Comparison of ENCODE assay signal across 1 worm cellular context in genomic region chrII:1519867-1520266, ce11.
A peak's percentile ranks its signal among the peaks of the same experiment; 100 is the strongest.
TF ChIP-seq lines count a peak whose summit lies in the region.

No protein-coding gene starts in this region.

TF ChIP-seq in whole organism, L4 larva, 104 proteins besides CTCF, POLR2A, EP300 and RAD21 (continued from another document):
- no peak for TF ChIP-seq daf-8 (GFP tag; IDR thresholded peaks at IDR 0.05; lab: Robert Waterston, UW)
- TF ChIP-seq ZK337.2 (GFP tag; IDR thresholded peaks at IDR 0.05; lab: Robert Waterston, UW), result no peak
- TF ChIP-seq ama-1 (optimal IDR thresholded peaks at IDR 0.05; lab: Kevin White, UChicago), result no peak
- TF ChIP-seq F49E8.2 (tag; optimal IDR thresholded peaks at IDR 0.05; lab: Kevin White, UChicago; ENCODE audit: borderline replicate concordance), result peak; percentile 9
- TF ChIP-seq F37D6.2 (tag; optimal IDR thresholded peaks at IDR 0.05; lab: Kevin White, UChicago), result peak; percentile 37
- no peak for TF ChIP-seq nhr-6 (tag; optimal IDR thresholded peaks at IDR 0.05; lab: Kevin White, UChicago)
- no peak for TF ChIP-seq daf-19 (GFP tag; conservative IDR thresholded peaks at IDR 0.05; lab: Robert Waterston, UW)
- no peak for TF ChIP-seq dpl-1 (GFP tag; optimal IDR thresholded peaks at IDR 0.05; lab: Kevin White, UChicago)
- TF ChIP-seq T20F7.1 (GFP tag; optimal IDR thresholded peaks at IDR 0.05; lab: Kevin White, UChicago), result no peak
- TF ChIP-seq dmd-8 (GFP tag; IDR thresholded peaks at IDR 0.05; lab: Robert Waterston, UW), result 0 out of 2 replicates have a peak, but pooled peaks have one; percentile 67
- TF ChIP-seq snpc-4 (tag; optimal IDR thresholded peaks at IDR 0.05; lab: Kevin White, UChicago), result no peak
- TF ChIP-seq mdl-1 (tag; optimal IDR thresholded peaks at IDR 0.05; lab: Kevin White, UChicago), result no peak
- TF ChIP-seq lin-29 (GFP tag; IDR thresholded peaks at IDR 0.05; lab: Robert Waterston, UW), result no peak
- TF ChIP-seq unc-62 (GFP tag; optimal IDR thresholded peaks at IDR 0.05 in 1 of 2; lab: Kevin White, UChicago), result no peak
- no peak for TF ChIP-seq unc-62 (tag; optimal IDR thresholded peaks at IDR 0.05; lab: Kevin White, UChicago)
- no peak for TF ChIP-seq zfp-2 (tag; optimal IDR thresholded peaks at IDR 0.05; lab: Kevin White, UChicago)
- TF ChIP-seq attf-4 (tag; optimal IDR thresholded peaks at IDR 0.05; lab: Kevin White, UChicago), result no peak
- no peak for TF ChIP-seq zip-2 (tag; optimal IDR thresholded peaks at IDR 0.05; lab: Kevin White, UChicago)
- no peak for TF ChIP-seq nhr-42 (GFP tag; IDR thresholded peaks at IDR 0.05; lab: Robert Waterston, UW)
- TF ChIP-seq Y105C5A.15 (GFP tag; IDR thresholded peaks at IDR 0.05; lab: Robert Waterston, UW), result 0 out of 2 replicates have a peak, but pooled peaks have one; percentile 38
- no peak for TF ChIP-seq saeg-2 (GFP tag; IDR thresholded peaks at IDR 0.05; lab: Robert Waterston, UW)
- TF ChIP-seq F44E2.7 (GFP tag; IDR thresholded peaks at IDR 0.05; lab: Robert Waterston, UW), result no peak
- peak; percentile 71; the same call in 1 of the 2 replicates for TF ChIP-seq lin-38 (GFP tag; IDR thresholded peaks at IDR 0.05; lab: Robert Waterston, UW)
- no peak for TF ChIP-seq unc-39 (tag; optimal IDR thresholded peaks at IDR 0.05; lab: Kevin White, UChicago)
- no peak for TF ChIP-seq hlh-11 (tag; optimal IDR thresholded peaks at IDR 0.05; lab: Kevin White, UChicago)
- no peak for TF ChIP-seq nhr-28 (tag; optimal IDR thresholded peaks at IDR 0.05; lab: Kevin White, UChicago)
- TF ChIP-seq egl-27 (tag; optimal IDR thresholded peaks at IDR 0.05; lab: Kevin White, UChicago), result no peak
- TF ChIP-seq pha-4 (GFP tag; IDR thresholded peaks at IDR 0.05; lab: Robert Waterston, UW), result peak; percentile 73
- TF ChIP-seq pha-4 (tag; optimal IDR thresholded peaks at IDR 0.05; lab: Kevin White, UChicago), result no peak
- peak; percentile 26 for TF ChIP-seq F10B5.3 (tag; optimal IDR thresholded peaks at IDR 0.05; lab: Kevin White, UChicago)
- TF ChIP-seq zag-1 (tag; optimal IDR thresholded peaks at IDR 0.05; lab: Kevin White, UChicago), result no peak
- TF ChIP-seq nhr-25 (tag; optimal IDR thresholded peaks at IDR 0.05; lab: Kevin White, UChicago; ENCODE audit: borderline replicate concordance, insufficient read depth), result no peak
- no peak for TF ChIP-seq lin-39 (tag; optimal IDR thresholded peaks at IDR 0.05; lab: Kevin White, UChicago)
- no peak for TF ChIP-seq fkh-10 (GFP tag; optimal IDR thresholded peaks at IDR 0.05; lab: Kevin White, UChicago)
- TF ChIP-seq ceh-32 (tag; optimal IDR thresholded peaks at IDR 0.05; lab: Kevin White, UChicago; ENCODE audit: poor library complexity), result no peak
- no peak for TF ChIP-seq Y5F2A.4 (GFP tag; optimal IDR thresholded peaks at IDR 0.05; lab: Kevin White, UChicago)
- no peak for TF ChIP-seq ceh-28 (tag; optimal IDR thresholded peaks at IDR 0.05; lab: Kevin White, UChicago)
- peak; percentile 60; the same call in 1 of the 2 replicates for TF ChIP-seq Y75B8A.6 (GFP tag; IDR thresholded peaks at IDR 0.05; lab: Robert Waterston, UW)
- TF ChIP-seq spr-1 (tag; optimal IDR thresholded peaks at IDR 0.05; lab: Kevin White, UChicago), result peak; percentile 18
- no peak for TF ChIP-seq lin-15B (tag; optimal IDR thresholded peaks at IDR 0.05; lab: Kevin White, UChicago)
- 0 out of 2 replicates have a peak, but pooled peaks have one; percentile 37 for TF ChIP-seq mxl-2 (GFP tag; conservative IDR thresholded peaks at IDR 0.05; lab: Robert Waterston, UW)
- TF ChIP-seq lsy-2 (tag; optimal IDR thresholded peaks at IDR 0.05; lab: Kevin White, UChicago), result peak in 1 of 2 experiments; percentile 29
- TF ChIP-seq mdt-29 (GFP tag; IDR thresholded peaks at IDR 0.05; lab: Robert Waterston, UW), result no peak
- TF ChIP-seq nhr-48 (tag; optimal IDR thresholded peaks at IDR 0.05; lab: Kevin White, UChicago), result no peak
- TF ChIP-seq nhr-11 (tag; optimal IDR thresholded peaks at IDR 0.05; lab: Kevin White, UChicago), result peak; percentile 15
- TF ChIP-seq Y48G9A.11 (GFP tag; IDR thresholded peaks at IDR 0.05; lab: Robert Waterston, UW), result peak; percentile 65; the same call in 1 of the 2 replicates
- TF ChIP-seq egl-43 (GFP tag; IDR thresholded peaks at IDR 0.05; lab: Robert Waterston, UW), result no peak
- TF ChIP-seq ztf-11 (tag; optimal IDR thresholded peaks at IDR 0.05; lab: Kevin White, UChicago), result no peak
- TF ChIP-seq ceh-20 (GFP tag; IDR thresholded peaks at IDR 0.05; lab: Robert Waterston, UW), result 0 out of 2 replicates have a peak, but pooled peaks have one; percentile 52
- TF ChIP-seq F26F4.8 (GFP tag; conservative IDR thresholded peaks at IDR 0.05; lab: Robert Waterston, UW), result no peak
- no peak; the same call in 1 of the 2 replicates for TF ChIP-seq ceh-44 (GFP tag; IDR thresholded peaks at IDR 0.05; lab: Robert Waterston, UW)
- peak; percentile 43 for TF ChIP-seq dmd-6 (GFP tag; IDR thresholded peaks at IDR 0.05; lab: Robert Waterston, UW)
- no peak for TF ChIP-seq mxl-3 (GFP tag; optimal IDR thresholded peaks at IDR 0.05; lab: Kevin White, UChicago)
- peak; percentile 82 for TF ChIP-seq vab-7 (GFP tag; IDR thresholded peaks at IDR 0.05; lab: Robert Waterston, UW)
- TF ChIP-seq duxl-1 (tag; optimal IDR thresholded peaks at IDR 0.05; lab: Kevin White, UChicago; ENCODE audit: poor library complexity), result peak; percentile 86
- TF ChIP-seq php-3 (GFP tag; IDR thresholded peaks at IDR 0.05; lab: Robert Waterston, UW), result no peak
- TF ChIP-seq lim-7 (GFP tag; IDR thresholded peaks at IDR 0.05; lab: Robert Waterston, UW), result no peak; the same call in 1 of the 2 replicates
- no peak for TF ChIP-seq daf-12 (tag; optimal IDR thresholded peaks at IDR 0.05; lab: Kevin White, UChicago)
- peak; percentile 80 for TF ChIP-seq mes-2 (tag; optimal IDR thresholded peaks at IDR 0.05; lab: Kevin White, UChicago; ENCODE audit: poor library complexity, severe bottlenecking)
- no peak for TF ChIP-seq nhr-237 (tag; optimal IDR thresholded peaks at IDR 0.05; lab: Kevin White, UChicago)
- peak; percentile 72 for TF ChIP-seq ctbp-1 (GFP tag; IDR thresholded peaks at IDR 0.05; lab: Robert Waterston, UW)
- TF ChIP-seq ceh-62 (tag; optimal IDR thresholded peaks at IDR 0.05; lab: Kevin White, UChicago), result no peak
- peak in 1 of 2 experiments; percentile 23 for TF ChIP-seq daf-16 (GFP tag; optimal IDR thresholded peaks at IDR 0.05; lab: Kevin White, UChicago)
- no peak for TF ChIP-seq daf-16 (tag; optimal IDR thresholded peaks at IDR 0.05; lab: Kevin White, UChicago)
- no peak for TF ChIP-seq sdz-12 (GFP tag; optimal IDR thresholded peaks at IDR 0.05; lab: Kevin White, UChicago)
- peak; percentile 88 for TF ChIP-seq hmg-1.1 (GFP tag; IDR thresholded peaks at IDR 0.05; lab: Robert Waterston, UW)
- TF ChIP-seq ztf-7 (tag; optimal IDR thresholded peaks at IDR 0.05; lab: Kevin White, UChicago), result peak; percentile 45
- peak; percentile 41 for TF ChIP-seq nhr-111 (GFP tag; optimal IDR thresholded peaks at IDR 0.05; lab: Kevin White, UChicago)
- no peak for TF ChIP-seq cey-2 (tag; optimal IDR thresholded peaks at IDR 0.05; lab: Kevin White, UChicago; ENCODE audit: borderline replicate concordance, insufficient read depth)
- TF ChIP-seq ces-1 (GFP tag; optimal IDR thresholded peaks at IDR 0.05; lab: Kevin White, UChicago), result no peak
- TF ChIP-seq snpc-1.2 (GFP tag; IDR thresholded peaks at IDR 0.05; lab: Robert Waterston, UW), result peak; percentile 52; the same call in 1 of the 2 replicates
- TF ChIP-seq lir-3 (tag; optimal IDR thresholded peaks at IDR 0.05; lab: Kevin White, UChicago), result no peak
- TF ChIP-seq tra-1 (GFP tag; IDR thresholded peaks at IDR 0.05; lab: Robert Waterston, UW), result peak; percentile 65
- peak in 1 of 2 experiments; percentile 45; a peak in 1 of 4 replicates for TF ChIP-seq madf-5 (GFP tag; IDR thresholded peaks at IDR 0.05; lab: Robert Waterston, UW)
- no peak for TF ChIP-seq nhr-76 (tag; optimal IDR thresholded peaks at IDR 0.05; lab: Kevin White, UChicago)
- peak; percentile 54 for TF ChIP-seq rbr-2 (tag; optimal IDR thresholded peaks at IDR 0.05; lab: Kevin White, UChicago)
- peak; percentile 40; the same call in 1 of the 2 replicates for TF ChIP-seq dmd-9 (GFP tag; IDR thresholded peaks at IDR 0.05; lab: Robert Waterston, UW)
- no peak for TF ChIP-seq tag-97 (GFP tag; IDR thresholded peaks at IDR 0.05; lab: Robert Waterston, UW)
- no peak for TF ChIP-seq unc-130 (GFP tag; optimal IDR thresholded peaks at IDR 0.05; lab: Kevin White, UChicago)
- no peak for TF ChIP-seq spr-3 (GFP tag; optimal IDR thresholded peaks at IDR 0.05; lab: Kevin White, UChicago)
- TF ChIP-seq fos-1 (tag; optimal IDR thresholded peaks at IDR 0.05; lab: Kevin White, UChicago), result no peak
- TF ChIP-seq madf-9 (GFP tag; conservative IDR thresholded peaks at IDR 0.05; lab: Robert Waterston, UW), result peak; percentile 79
- no peak for TF ChIP-seq nhr-10 (tag; optimal IDR thresholded peaks at IDR 0.05; lab: Kevin White, UChicago)
